Fruit fly (Drosophila melanogaster): ENCODE data around the gene dsb.

dsb gene

dm6 chr3L:1856467-1857350, 53.3 kb downstream of the dsb start, which contains the start of gene CG12024 (continued):
- no peak for TF ChIP-seq CG10321 (GFP tag; IDR thresholded peaks at IDR 0.05)
- no peak for TF ChIP-seq CG34376 (GFP tag; optimal IDR thresholded peaks at IDR 0.05)
- no peak for TF ChIP-seq CG7963 (GFP tag; IDR thresholded peaks at IDR 0.05; ENCODE audit: partially characterized antibody)
- peak; percentile 70 for TF ChIP-seq CG4854 (GFP tag; optimal IDR thresholded peaks at IDR 0.05)
- TF ChIP-seq CG30431 (GFP tag; optimal IDR thresholded peaks at IDR 0.05): peak; percentile 52
- peak in 2 of 3 experiments; percentile 62 to 90 for TF ChIP-seq lola (GFP tag; optimal IDR thresholded peaks at IDR 0.05)
- no peak for TF ChIP-seq Oaz (GFP tag; IDR thresholded peaks at IDR 0.05)
- peak; percentile 73 for TF ChIP-seq bcd (GFP tag; optimal IDR thresholded peaks at IDR 0.05)
- TF ChIP-seq chm (GFP tag; IDR thresholded peaks at IDR 0.05): 0 out of 2 replicates have a peak, but pooled peaks have one; percentile 23
- TF ChIP-seq fu2 (GFP tag; optimal IDR thresholded peaks at IDR 0.05): peak; percentile 78
- TF ChIP-seq CG18262 (tag; optimal IDR thresholded peaks at IDR 0.05): peak; percentile 63
- TF ChIP-seq NC2α (GFP tag; optimal IDR thresholded peaks at IDR 0.05): peak; percentile 33
- peak; percentile 75 for TF ChIP-seq fd3F (GFP tag; optimal IDR thresholded peaks at IDR 0.05)
- TF ChIP-seq gcm (GFP tag; optimal IDR thresholded peaks at IDR 0.05): peak; percentile 26
- TF ChIP-seq CG31388 (GFP tag; optimal IDR thresholded peaks at IDR 0.05): peak; percentile 21
- peak; percentile 69 for TF ChIP-seq emc (GFP tag; optimal IDR thresholded peaks at IDR 0.05)
- peak; percentile 36 for TF ChIP-seq kay (GFP tag; optimal IDR thresholded peaks at IDR 0.05)
- no peak for TF ChIP-seq Doc3 (GFP tag; IDR thresholded peaks at IDR 0.05; ENCODE audit: partially characterized antibody)
- TF ChIP-seq Six4 (GFP tag; optimal IDR thresholded peaks at IDR 0.05): peak; percentile 31
- TF ChIP-seq row (GFP tag; IDR thresholded peaks at IDR 0.05): peak; percentile 92
- peak; percentile 64 for TF ChIP-seq YL-1 (GFP tag; optimal IDR thresholded peaks at IDR 0.05)
- peak; percentile 74 to 81 for TF ChIP-seq chif (GFP tag; optimal IDR thresholded peaks at IDR 0.05)
- peak; percentile 71 for TF ChIP-seq Fer3 (tag; optimal IDR thresholded peaks at IDR 0.05)
- TF ChIP-seq trh (GFP tag; optimal IDR thresholded peaks at IDR 0.05): no peak
- TF ChIP-seq sima (GFP tag; optimal IDR thresholded peaks at IDR 0.05): no peak
- TF ChIP-seq B-H1 (GFP tag; IDR thresholded peaks at IDR 0.05): no peak; the same call in 2 of the 3 replicates
- TF ChIP-seq gsb-n (tag; optimal IDR thresholded peaks at IDR 0.05): peak; percentile 44
- no peak for TF ChIP-seq pan (optimal IDR thresholded peaks at IDR 0.05)
- peak in 1 of 2 experiments; percentile 38 for TF ChIP-seq pan (GFP tag; optimal IDR thresholded peaks at IDR 0.05 in 1 of 2, IDR thresholded peaks at IDR 0.05 in 1 of 2)
- TF ChIP-seq ftz-f1 (GFP tag; optimal IDR thresholded peaks at IDR 0.05): no peak
- no peak for TF ChIP-seq mld (GFP tag; IDR thresholded peaks at IDR 0.05; ENCODE audit: partially characterized antibody)
- no peak for TF ChIP-seq btn (GFP tag; optimal IDR thresholded peaks at IDR 0.05)
- peak; percentile 62 for TF ChIP-seq BEAF-32 (GFP tag; optimal IDR thresholded peaks at IDR 0.05)
- TF ChIP-seq CG34422 (GFP tag; IDR thresholded peaks at IDR 0.05): peak; percentile 64; the same call in 2 of the 3 replicates
- no peak for TF ChIP-seq Hr78 (GFP tag; optimal IDR thresholded peaks at IDR 0.05)
- TF ChIP-seq ewg (GFP tag; optimal IDR thresholded peaks at IDR 0.05): peak; percentile 61
- peak; percentile 62 for TF ChIP-seq CG3281 (GFP tag; optimal IDR thresholded peaks at IDR 0.05)
- no peak for TF ChIP-seq org-1 (GFP tag; optimal IDR thresholded peaks at IDR 0.05)
- TF ChIP-seq CG8281 (tag; optimal IDR thresholded peaks at IDR 0.05): peak; percentile 31
- TF ChIP-seq CG3163 (GFP tag; optimal IDR thresholded peaks at IDR 0.05): peak; percentile 62
- peak; percentile 40 for TF ChIP-seq tap (tag; optimal IDR thresholded peaks at IDR 0.05)
- TF ChIP-seq lbe (GFP tag; optimal IDR thresholded peaks at IDR 0.05): peak; percentile 56
- TF ChIP-seq CG10431 (GFP tag; optimal IDR thresholded peaks at IDR 0.05): no peak
- peak; percentile 98 for TF ChIP-seq ssp (GFP tag; IDR thresholded peaks at IDR 0.05)
- no peak for TF ChIP-seq D (optimal IDR thresholded peaks at IDR 0.05)
- peak; percentile 39 for TF ChIP-seq D (GFP tag; optimal IDR thresholded peaks at IDR 0.05)
- peak; percentile 77 for TF ChIP-seq lmd (GFP tag; IDR thresholded peaks at IDR 0.05)
- TF ChIP-seq CG12744 (GFP tag; optimal IDR thresholded peaks at IDR 0.05): peak; percentile 78
- no peak for TF ChIP-seq Kr (GFP tag; optimal IDR thresholded peaks at IDR 0.05)

Data from whole organism, embryonic.